Worm (Caenorhabditis elegans) whole organism, early embryonic: Measurements from ENCODE around the gene ZK632.10.

Experiments used
- B0310.2 ChIP-seq: sonication (generic microtip); optimal IDR thresholded peaks from 2 replicates; lab custom pipeline; 2016; ENCODE audit warnings: mild to moderate bottlenecking, missing genetic modification characterization, missing compliant biosample characterization
- F13C5.2 ChIP-seq: sonication (generic microtip); optimal IDR thresholded peaks from 2 replicates; lab custom pipeline; 2017; ENCODE audit warnings: mild to moderate bottlenecking, missing genetic modification characterization, inconsistent platforms, missing compliant biosample characterization
- ama-1 ChIP-seq: fragments of 150-350 bp; optimal IDR thresholded peaks from 2 replicates; lab custom pipeline; 2014
- ceh-13 ChIP-seq: fragments of 200-800 bp; sonication (Bioruptor generic); optimal IDR thresholded peaks from 2 replicates; lab custom pipeline; 2018; ENCODE audit warnings: mild to moderate bottlenecking, missing genetic modification characterization, missing compliant biosample characterization
- sea-1 ChIP-seq: fragments of 200-800 bp; sonication (Bioruptor generic); conservative IDR thresholded peaks from 2 replicates; pipeline ENCODE4 v1.3.6; 2022; ENCODE audit warnings: missing genetic modification characterization, missing compliant biosample characterization
- tbx-37 ChIP-seq: fragments of 200-800 bp; sonication (Bioruptor generic); conservative IDR thresholded peaks from 2 replicates; pipeline ENCODE4 v1.3.6; 2022; ENCODE audit warnings: missing genetic modification reagents, missing genetic modification characterization, missing compliant biosample characterization

- no peak for TF ChIP-seq B0310.2
- no peak for TF ChIP-seq ama-1 (lab: Kevin White, UChicago)
- no peak for TF ChIP-seq ceh-13 (GFP tag; lab: Kevin White, UChicago)
- TF ChIP-seq tbx-37 (GFP tag; lab: Robert Waterston, UW): no peak
- TF ChIP-seq sea-1 (GFP tag; lab: Robert Waterston, UW): no peak
- TF ChIP-seq F13C5.2: no peak
These were observed 32.8 kb upstream of the ZK632.10 start, which contains the start of gene twk-48 for ce11 chrIII:9860201-9860780.
